Fruit fly (Drosophila melanogaster) Kc167 (cell line): Measurements from ENCODE around the gene Grp170.

ENCODE experiments used
- Myc ChIP-seq: fragments of >200 bp; optimal IDR thresholded peaks from 2 replicates; lab custom pipeline; 2017; ENCODE audit warnings: missing external identifiers
- Sin3A ChIP-seq: fragments of >200 bp; optimal IDR thresholded peaks from 2 replicates; lab custom pipeline; 2018; ENCODE audit warnings: missing external identifiers
- h ChIP-seq: fragments of >200 bp; optimal IDR thresholded peaks from 3 replicates; lab custom pipeline; 2018; ENCODE audit warnings: missing external identifiers
- insv ChIP-seq: fragments of >200 bp; optimal IDR thresholded peaks from 3 replicates; lab custom pipeline; 2018; ENCODE audit warnings: missing external identifiers
- psq ChIP-seq: fragments of >200 bp; optimal IDR thresholded peaks from 2 replicates; lab custom pipeline; 2017; ENCODE audit warnings: missing external identifiers
- ttk ChIP-seq: sonication (Bioruptor generic); optimal IDR thresholded peaks from 2 replicates; lab custom pipeline; 2017; ENCODE audit warnings: missing external identifiers

The Grp170 gene

DNA sequence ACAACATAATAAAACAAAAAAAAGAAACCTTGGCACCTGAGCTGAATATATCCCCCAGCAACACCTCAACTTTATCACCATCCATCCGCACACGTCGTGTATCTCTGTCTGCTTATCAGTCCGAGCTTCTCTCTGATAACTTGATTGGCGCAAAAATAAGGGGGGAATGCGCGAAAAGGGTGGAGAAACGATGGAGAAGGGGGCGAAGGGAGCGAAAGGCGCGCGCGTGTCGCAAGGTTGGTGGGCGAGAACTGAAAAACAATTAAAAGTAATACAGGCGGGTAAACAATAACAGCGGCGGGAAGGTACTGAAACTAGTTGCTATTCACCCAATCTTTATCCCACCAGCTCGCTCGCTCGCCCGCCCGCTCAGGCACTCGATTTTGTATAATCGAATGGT, 11.4 kb upstream of the Grp170 start:
- TF ChIP-seq psq (lab: Kevin White, UChicago) (no peak), insv (lab: Kevin White, UChicago) (no peak), ttk (lab: Kevin White, UChicago) (no peak), h (no peak), Myc (lab: Kevin White, UChicago) (no peak), Sin3A (lab: Kevin White, UChicago) (no peak)

dm6 chrX:2283470-2283869, 8.6 kb upstream of the Grp170 start:
- no peak for TF ChIP-seq Myc (lab: Kevin White, UChicago)
- TF ChIP-seq psq (lab: Kevin White, UChicago) = no peak
- no peak for TF ChIP-seq insv (lab: Kevin White, UChicago)
- TF ChIP-seq Sin3A (lab: Kevin White, UChicago) = no peak
- TF ChIP-seq ttk (lab: Kevin White, UChicago) = no peak
- no peak for TF ChIP-seq h

dm6 chrX:2278782-2279304, 4.0 kb upstream of the Grp170 start:
- no peak for TF ChIP-seq Sin3A (lab: Kevin White, UChicago)
- no peak for TF ChIP-seq Myc (lab: Kevin White, UChicago)

dm6 chrX:2275249-2275872, 493 bp upstream of the Grp170 start, which contains the start of gene Vml:
Vml (plus strand) TSS chrX:2275822.
- TF ChIP-seq h (no peak), insv (lab: Kevin White, UChicago) (no peak), psq (lab: Kevin White, UChicago) (no peak), Myc (lab: Kevin White, UChicago) (no peak), ttk (lab: Kevin White, UChicago) (no peak), Sin3A (lab: Kevin White, UChicago) (no peak)

- no peak for TF ChIP-seq h
- no peak for TF ChIP-seq insv (lab: Kevin White, UChicago)
- no peak for TF ChIP-seq psq (lab: Kevin White, UChicago)
- no peak for TF ChIP-seq Sin3A (lab: Kevin White, UChicago)
- TF ChIP-seq Myc (lab: Kevin White, UChicago) = no peak
Observed at dm6 chrX:2270557-2270930, 4.3 kb downstream of the Grp170 start, which contains the start of gene CG2924. CG2924 (minus strand) TSS chrX:2270761.

- TF ChIP-seq Myc (lab: Kevin White, UChicago) (no peak), psq (lab: Kevin White, UChicago) (no peak), Sin3A (lab: Kevin White, UChicago) (no peak), insv (lab: Kevin White, UChicago) (no peak), h (no peak), ttk (lab: Kevin White, UChicago) (no peak)
Observed at dm6 chrX:2269822-2270556, 4.9 kb downstream of the Grp170 start.

- TF ChIP-seq psq (lab: Kevin White, UChicago) (no peak), Sin3A (lab: Kevin White, UChicago) (no peak), h (no peak), Myc (lab: Kevin White, UChicago) (no peak), ttk (lab: Kevin White, UChicago) (no peak), insv (lab: Kevin White, UChicago) (no peak)
Observed at dm6 chrX:2262511-2262910, 12.4 kb downstream of the Grp170 start, which contains the start of the genes temp and CG3071. temp (minus strand) TSS chrX:2262515. CG3071 (plus strand) TSS chrX:2262837.

- TF ChIP-seq insv (lab: Kevin White, UChicago) = no peak
- no peak for TF ChIP-seq h
- TF ChIP-seq ttk (lab: Kevin White, UChicago) = no peak
- no peak for TF ChIP-seq Myc (lab: Kevin White, UChicago)
- no peak for TF ChIP-seq psq (lab: Kevin White, UChicago)
- TF ChIP-seq Sin3A (lab: Kevin White, UChicago) = no peak
Observed at dm6 chrX:2259763-2260162, 15.1 kb downstream of the Grp170 start, which contains the start of gene CG3078. CG3078 (minus strand) TSS chrX:2259863.

DNA sequence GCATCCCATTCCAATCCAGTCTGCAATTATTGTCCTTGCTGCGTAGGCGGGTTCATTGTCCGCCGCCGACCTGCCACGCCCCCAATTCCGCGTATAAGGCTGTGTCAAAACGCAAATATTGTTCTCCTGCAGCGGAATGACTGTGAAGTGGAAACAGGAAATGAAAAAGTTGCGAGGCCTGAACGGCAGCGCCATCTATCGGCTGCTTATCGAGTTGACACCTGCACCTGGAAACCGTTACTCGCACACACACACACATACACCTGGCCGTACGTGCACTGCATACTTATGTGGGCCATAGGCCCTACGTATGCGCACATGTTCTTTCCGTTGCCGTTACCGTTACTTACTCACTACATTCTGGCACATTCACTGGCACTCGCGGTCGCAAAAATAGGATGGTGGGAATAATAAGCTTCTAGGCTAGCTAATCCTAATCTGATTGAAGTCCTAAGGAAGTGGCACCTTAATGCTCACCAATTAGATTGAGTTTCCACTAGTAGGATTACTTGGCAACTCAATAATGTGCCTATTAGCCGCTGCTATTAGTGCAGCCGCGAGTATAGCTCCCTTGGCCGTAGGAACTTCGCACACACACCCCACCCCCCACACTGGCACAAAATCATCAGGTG, 16.1 kb downstream of the Grp170 start:
- TF ChIP-seq Myc (lab: Kevin White, UChicago) (no peak), Sin3A (lab: Kevin White, UChicago) (no peak), ttk (lab: Kevin White, UChicago) (no peak), insv (lab: Kevin White, UChicago) (no peak), h (no peak), psq (lab: Kevin White, UChicago) (no peak)

DNA sequence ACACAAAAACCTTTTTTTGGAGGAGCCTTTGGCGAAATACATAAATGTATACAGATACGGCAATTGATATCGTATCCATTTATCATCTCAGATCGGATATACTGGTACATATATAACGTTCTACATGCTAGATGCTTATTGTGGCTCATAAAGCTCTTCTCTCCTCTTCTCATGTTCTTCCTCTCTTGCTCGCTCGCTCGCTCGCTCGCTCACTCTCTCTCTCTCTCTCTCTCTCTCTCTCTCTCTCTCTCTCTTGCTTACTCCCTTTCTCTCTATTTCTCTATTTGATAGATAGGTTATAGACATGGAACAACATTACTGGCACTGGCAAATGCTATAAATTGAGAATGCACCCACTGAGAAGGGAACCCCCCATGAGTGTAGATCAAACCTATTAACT, 19.8 kb downstream of the Grp170 start:
- TF ChIP-seq insv (lab: Kevin White, UChicago) = no peak
- no peak for TF ChIP-seq Sin3A (lab: Kevin White, UChicago)

- TF ChIP-seq Sin3A (lab: Kevin White, UChicago) = no peak
- no peak for TF ChIP-seq h
- TF ChIP-seq psq (lab: Kevin White, UChicago) = no peak
- TF ChIP-seq Myc (lab: Kevin White, UChicago) = no peak
- TF ChIP-seq ttk (lab: Kevin White, UChicago) = no peak
- no peak for TF ChIP-seq insv (lab: Kevin White, UChicago)
Observed at dm6 chrX:2254020-2254626, 20.7 kb downstream of the Grp170 start, which contains the start of gene CG3091. CG3091 (minus strand) TSS chrX:2254197.
